Worm (Caenorhabditis elegans) whole organism, L4/young adult: ENCODE data around the gene F44G4.3.

Experiments
- W03F9.2 ChIP-seq: fragments of 150-350 bp; optimal IDR thresholded peaks from 2 replicates; lab custom pipeline; 2014; ENCODE audit warnings: missing biosample characterization, missing genetic modification characterization
- dao-5 ChIP-seq: sonication (generic microtip); optimal IDR thresholded peaks from 2 replicates; lab custom pipeline; 2016; ENCODE audit warnings: missing genotype, missing genetic modification characterization, moderate library complexity, missing compliant biosample characterization
- him-1 ChIP-seq: sonication (generic microtip); optimal IDR thresholded peaks from 2 replicates; lab custom pipeline; 2016; ENCODE audit warnings: missing genotype, missing genetic modification reagents, missing genetic modification characterization, missing compliant biosample characterization

DNA sequence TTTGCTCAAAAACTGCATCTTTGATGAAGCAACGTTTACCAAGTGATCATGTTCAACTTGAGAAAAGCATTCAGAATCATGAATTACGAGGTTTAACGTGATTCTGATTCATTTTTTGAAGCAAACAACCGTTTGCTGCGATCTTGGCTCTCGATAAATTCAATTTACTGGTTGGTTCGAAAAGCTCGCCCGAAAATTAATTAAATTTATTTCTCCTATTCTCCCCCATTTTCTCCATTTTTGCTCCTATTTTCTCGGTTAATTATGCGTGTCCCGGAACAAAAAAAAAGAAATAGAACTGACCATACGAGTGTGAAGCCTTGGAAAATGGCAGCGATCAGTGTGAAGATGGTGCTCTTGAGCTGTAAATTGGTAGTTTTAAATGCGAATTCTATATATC is 40.6 kb downstream of the F44G4.3 start:
- no peak for TF ChIP-seq W03F9.2 (tag; lab: Kevin White, UChicago)
- no peak for TF ChIP-seq dao-5 (tag; lab: Kevin White, UChicago)
- no peak for TF ChIP-seq him-1 (tag; lab: Kevin White, UChicago)
